Worm (Caenorhabditis elegans): Measurements from ENCODE around the gene psd-1.

DNA sequence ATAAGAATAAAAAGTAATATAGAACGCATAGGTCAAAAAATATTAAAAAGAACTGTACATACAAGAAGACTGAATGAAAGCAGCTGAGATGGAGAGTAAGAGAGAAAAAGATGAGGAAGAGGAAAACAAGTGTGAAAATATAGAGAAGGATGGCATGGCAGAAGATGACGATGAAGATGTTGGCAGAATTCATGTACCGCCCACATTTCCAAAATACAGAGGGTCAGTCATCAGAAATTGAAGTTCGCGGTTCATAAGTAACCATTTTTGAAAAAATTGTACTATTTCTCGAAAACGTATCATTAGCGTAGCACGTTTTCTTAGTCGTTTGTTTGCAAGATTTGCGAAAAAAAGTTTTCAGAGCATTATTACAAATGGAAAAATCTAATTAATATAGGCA, 27.5 kb downstream of the psd-1 start, which contains the start of gene zmp-6:
- no peak for TF ChIP-seq F10B5.3 (tag; optimal IDR thresholded peaks at IDR 0.05)
- no peak for TF ChIP-seq hlh-11 (tag; optimal IDR thresholded peaks at IDR 0.05)
